Worm (Caenorhabditis elegans) whole organism, young adult: ENCODE data around the gene K12H6.10.
A peak's percentile ranks its signal among the peaks of the same experiment; 100 is the strongest.

Experiments
- B0035.1 ChIP-seq: sonication (generic microtip); optimal IDR thresholded peaks from 2 replicates; lab custom pipeline; 2016; ENCODE audit warnings: missing genetic modification characterization, mild to moderate bottlenecking, missing compliant biosample characterization, missing genotype, missing genetic modification reagents
- B0261.1 ChIP-seq: sonication (generic microtip); optimal IDR thresholded peaks from 2 replicates; lab custom pipeline; 2016; ENCODE audit warnings: mild to moderate bottlenecking, missing genetic modification characterization, moderate library complexity, missing compliant biosample characterization
- C17E4.6 ChIP-seq: fragments of 200-800 bp; sonication (Bioruptor generic); IDR thresholded peaks from 2 replicates; pipeline ENCODE4 v1.3.6; 2022; ENCODE audit warnings: missing genetic modification reagents, missing genetic modification characterization, missing compliant biosample characterization
- F23B12.7 ChIP-seq: sonication (generic microtip); optimal IDR thresholded peaks from 2 replicates; lab custom pipeline; 2017; ENCODE audit warnings: missing genetic modification characterization, mild to moderate bottlenecking, missing compliant biosample characterization, antibody characterized with exemption, moderate library complexity; ENCODE audit not compliant: insufficient read depth
- F33H1.4 ChIP-seq: fragments of 200-800 bp; sonication (Bioruptor generic); IDR thresholded peaks from 2 replicates; pipeline ENCODE4 v1.3.6; 2022; ENCODE audit warnings: missing genetic modification reagents, missing genetic modification characterization, missing compliant biosample characterization
- F49E8.2 ChIP-seq: sonication (generic microtip); optimal IDR thresholded peaks from 3 replicates; lab custom pipeline; 2017; ENCODE audit warnings: missing genetic modification characterization, mild to moderate bottlenecking, missing compliant biosample characterization, antibody characterized with exemption, moderate library complexity; ENCODE audit not compliant: insufficient read depth
- F52B5.7 ChIP-seq: sonication (generic microtip); optimal IDR thresholded peaks from 2 replicates; lab custom pipeline; 2016; ENCODE audit warnings: mild to moderate bottlenecking, missing genetic modification characterization, missing compliant biosample characterization
- K12H6.12 ChIP-seq: fragments of 200-800 bp; sonication (Bioruptor generic); optimal IDR thresholded peaks from 2 replicates; lab custom pipeline; 2018; ENCODE audit warnings: mild to moderate bottlenecking, missing genetic modification characterization, missing compliant biosample characterization
- Y53F4B.3 ChIP-seq: fragments of 200-800 bp; sonication (Bioruptor generic); IDR thresholded peaks from 2 replicates; pipeline ENCODE4 v1.3.6; 2022; ENCODE audit warnings: missing genetic modification reagents, missing genetic modification characterization, missing compliant biosample characterization
- Y56A3A.18 ChIP-seq: fragments of 200-800 bp; sonication (Bioruptor generic); IDR thresholded peaks from 2 replicates; pipeline ENCODE4 v1.3.6; 2022; ENCODE audit warnings: missing genetic modification reagents, missing genetic modification characterization, missing compliant biosample characterization
- Y95B8A.8 ChIP-seq: fragments of 200-800 bp; sonication (Bioruptor generic); IDR thresholded peaks from 2 replicates; pipeline ENCODE4 v1.3.6; 2022; ENCODE audit warnings: missing genetic modification reagents, missing genetic modification characterization, missing compliant biosample characterization
- attf-6 ChIP-seq: fragments of 200-800 bp; sonication (Bioruptor generic); IDR thresholded peaks from 2 replicates; pipeline ENCODE4 v1.3.6; 2022; ENCODE audit warnings: missing genetic modification reagents, missing genetic modification characterization, missing compliant biosample characterization
- ceh-91 ChIP-seq: fragments of 200-800 bp; sonication (Bioruptor generic); IDR thresholded peaks from 2 replicates; pipeline ENCODE4 v1.3.6; 2022; ENCODE audit warnings: missing genetic modification reagents, missing genetic modification characterization, missing compliant biosample characterization
- dox-1 ChIP-seq: fragments of 200-800 bp; sonication (Bioruptor generic); IDR thresholded peaks from 2 replicates; pipeline ENCODE4 v1.3.6; 2022; ENCODE audit warnings: missing genetic modification reagents, missing genetic modification characterization, missing compliant biosample characterization
- dpl-1 ChIP-seq: fragments of 150-350 bp; optimal IDR thresholded peaks from 2 replicates; lab custom pipeline; 2014; ENCODE audit warnings: missing biosample characterization, missing genetic modification reagents, missing genetic modification characterization
- egl-44 ChIP-seq: fragments of 200-800 bp; sonication (Bioruptor generic); IDR thresholded peaks from 2 replicates; pipeline ENCODE4 v1.3.6; 2022; ENCODE audit warnings: missing genetic modification reagents, missing genetic modification characterization, missing compliant biosample characterization
- egrh-3 ChIP-seq: fragments of 200-800 bp; sonication (Bioruptor generic); IDR thresholded peaks from 2 replicates; pipeline ENCODE4 v1.3.6; 2022; ENCODE audit warnings: missing genetic modification reagents, missing genetic modification characterization, missing compliant biosample characterization
- ets-4 ChIP-seq: fragments of 200-800 bp; sonication (Bioruptor generic); optimal IDR thresholded peaks from 2 replicates; lab custom pipeline; 2018; ENCODE audit warnings: mild to moderate bottlenecking, missing genetic modification characterization, missing compliant biosample characterization
- gei-17 ChIP-seq: fragments of 200-800 bp; sonication (Bioruptor generic); optimal IDR thresholded peaks from 2 replicates; lab custom pipeline; 2018; ENCODE audit warnings: mild to moderate bottlenecking, missing genetic modification characterization, missing compliant biosample characterization
- hmg-1.2 ChIP-seq: fragments of 200-800 bp; sonication (Bioruptor generic); IDR thresholded peaks from 2 replicates; pipeline ENCODE4 v1.3.6; 2022; ENCODE audit warnings: missing genetic modification reagents, missing genetic modification characterization, missing compliant biosample characterization
- let-607 ChIP-seq, 2 experiments: fragments of 200-800 bp in 1 of 2; sonication (Bioruptor generic) in 1 of 2; sonication (generic microtip) in 1 of 2; optimal IDR thresholded peaks; 2 replicates each; lab custom pipeline; 2016 to 2018; ENCODE audit warnings: mild to moderate bottlenecking in 2 of 2, missing compliant biosample characterization in 2 of 2, missing genetic modification characterization in 2 of 2, moderate library complexity in 2 of 2, missing genotype in 1 of 2
- lin-26 ChIP-seq: fragments of 200-800 bp; sonication (Bioruptor generic); IDR thresholded peaks from 2 replicates; pipeline ENCODE4 v1.3.6; 2022; ENCODE audit warnings: missing genetic modification reagents, missing genetic modification characterization, missing compliant biosample characterization
- lin-54 ChIP-seq: fragments of 200-800 bp; sonication (Bioruptor generic); optimal IDR thresholded peaks from 2 replicates; lab custom pipeline; 2018; ENCODE audit warnings: mild to moderate bottlenecking, missing genetic modification characterization, missing compliant biosample characterization
- lsl-1 ChIP-seq: fragments of 200-800 bp; sonication (Bioruptor generic); optimal IDR thresholded peaks from 2 replicates; lab custom pipeline; 2018; ENCODE audit warnings: mild to moderate bottlenecking, missing genetic modification characterization, moderate library complexity, missing compliant biosample characterization
- mcd-1 ChIP-seq: fragments of 200-800 bp; sonication (Bioruptor generic); IDR thresholded peaks from 2 replicates; pipeline ENCODE4 v1.3.6; 2022; ENCODE audit warnings: missing genetic modification reagents, missing genetic modification characterization, missing compliant biosample characterization
- rpc-1 ChIP-seq, 2 experiments: fragments of 150-350 bp in 1 of 2; sonication (generic microtip) in 1 of 2; optimal IDR thresholded peaks; 2 replicates each; lab custom pipeline; 2014 to 2018; ENCODE audit warnings: missing biosample characterization in 1 of 2, missing genetic modification characterization in 1 of 2, missing genetic modification reagents in 1 of 2, missing genotype in 1 of 2
- sdz-38 ChIP-seq: sonication (generic microtip); optimal IDR thresholded peaks from 2 replicates; lab custom pipeline; 2016; ENCODE audit warnings: missing genotype, missing genetic modification characterization, missing compliant biosample characterization
- snpc-1.1 ChIP-seq: sonication (generic microtip); optimal IDR thresholded peaks from 2 replicates; lab custom pipeline; 2017; ENCODE audit warnings: missing genetic modification characterization, mild to moderate bottlenecking, missing compliant biosample characterization, antibody characterized with exemption, moderate library complexity, missing genotype, missing genetic modification reagents; ENCODE audit not compliant: insufficient read depth
- snpc-1.3 ChIP-seq: sonication (generic microtip); optimal IDR thresholded peaks from 2 replicates; lab custom pipeline; 2017; ENCODE audit warnings: missing genetic modification characterization, mild to moderate bottlenecking, missing compliant biosample characterization, antibody characterized with exemption, moderate library complexity, missing genotype, missing genetic modification reagents; ENCODE audit not compliant: insufficient read depth
- tlf-1 ChIP-seq: fragments of 200-800 bp; sonication (Bioruptor generic); optimal IDR thresholded peaks from 2 replicates; lab custom pipeline; 2018; ENCODE audit warnings: mild to moderate bottlenecking, missing genetic modification characterization, missing compliant biosample characterization
- xnd-1 ChIP-seq: sonication (generic microtip); optimal IDR thresholded peaks from 2 replicates; lab custom pipeline; 2016; ENCODE audit warnings: missing genotype, missing genetic modification reagents, missing genetic modification characterization, missing compliant biosample characterization
- ztf-25 ChIP-seq: fragments of 200-800 bp; sonication (Bioruptor generic); IDR thresholded peaks from 2 replicates; pipeline ENCODE4 v1.3.6; 2022; ENCODE audit warnings: missing genetic modification reagents, missing genetic modification characterization, missing compliant biosample characterization
- ztf-3 ChIP-seq: fragments of 200-800 bp; sonication (Bioruptor generic); optimal IDR thresholded peaks from 2 replicates; lab custom pipeline; 2018; ENCODE audit warnings: mild to moderate bottlenecking, missing genetic modification characterization, missing compliant biosample characterization
- ztf-6 ChIP-seq: fragments of 200-800 bp; sonication (Bioruptor generic); IDR thresholded peaks from 2 replicates; pipeline ENCODE4 v1.3.6; 2022; ENCODE audit warnings: missing genetic modification reagents, missing genetic modification characterization, missing compliant biosample characterization

K12H6.10 gene

ce11 chrII:2861385-2862099, 38.9 kb downstream of the K12H6.10 start (continued):
- TF ChIP-seq egrh-3 = peak; percentile 77
- 0 out of 2 replicates have a peak, but pooled peaks have one; percentile 17 for TF ChIP-seq F33H1.4
- no peak for TF ChIP-seq sdz-38
- TF ChIP-seq hmg-1.2 (GFP tag; lab: Robert Waterston, UW) = peak; percentile 66
- peak; percentile 57 for TF ChIP-seq mcd-1
- no peak for TF ChIP-seq B0035.1
- no peak for TF ChIP-seq attf-6 (GFP tag; lab: Robert Waterston, UW)
- TF ChIP-seq lin-26 (GFP tag; lab: Robert Waterston, UW) = peak; percentile 42; the same call in 1 of the 2 replicates
- TF ChIP-seq tlf-1 = no peak
- 0 out of 2 replicates have a peak, but pooled peaks have one; percentile 50 for TF ChIP-seq Y56A3A.18
- TF ChIP-seq F49E8.2 (tag; lab: Kevin White, UChicago) = peak; percentile 15
- 0 out of 2 replicates have a peak, but pooled peaks have one; percentile 39 for TF ChIP-seq ceh-91 (GFP tag; lab: Robert Waterston, UW)
- TF ChIP-seq K12H6.12 (tag; lab: Kevin White, UChicago) = no peak
- peak; percentile 4 for TF ChIP-seq snpc-1.1
- peak; percentile 26; the same call in 1 of the 2 replicates for TF ChIP-seq Y95B8A.8 (GFP tag; lab: Robert Waterston, UW)
- TF ChIP-seq ztf-25 (GFP tag; lab: Robert Waterston, UW) = peak; percentile 46; the same call in 1 of the 2 replicates
- TF ChIP-seq egl-44 (GFP tag; lab: Robert Waterston, UW) = peak; percentile 83; the same call in 1 of the 2 replicates
- no peak for TF ChIP-seq C17E4.6 (GFP tag; lab: Robert Waterston, UW)
- TF ChIP-seq dox-1 (GFP tag; lab: Robert Waterston, UW) = peak; percentile 57
- peak; percentile 63 for TF ChIP-seq rpc-1 (optimal IDR thresholded peaks at IDR 0.05; lab: Kevin White, UChicago)
- peak; percentile 78 for TF ChIP-seq rpc-1 (tag; optimal IDR thresholded peaks at IDR 0.05; lab: Kevin White, UChicago)
- TF ChIP-seq snpc-1.3 (tag; lab: Kevin White, UChicago) = peak; percentile 30
- peak; percentile 31 for TF ChIP-seq lin-54 (GFP tag; lab: Kevin White, UChicago)
- peak; percentile 26 for TF ChIP-seq ztf-3 (GFP tag; lab: Kevin White, UChicago)
- peak in 1 of 2 experiments; percentile 11 for TF ChIP-seq let-607 (tag; optimal IDR thresholded peaks at IDR 0.05; lab: Kevin White, UChicago)
- peak; percentile 45 for TF ChIP-seq lsl-1 (GFP tag; lab: Kevin White, UChicago)

ce11 chrII:2862557-2863035, 39.9 kb downstream of the K12H6.10 start:
- TF ChIP-seq B0261.1 (tag; lab: Kevin White, UChicago) (no peak), Y53F4B.3 (no peak), gei-17 (GFP tag; lab: Kevin White, UChicago) (no peak), ztf-6 (GFP tag; lab: Robert Waterston, UW) (no peak), ets-4 (GFP tag; lab: Kevin White, UChicago) (no peak), ztf-25 (GFP tag; lab: Robert Waterston, UW) (no peak), Y95B8A.8 (GFP tag; lab: Robert Waterston, UW) (no peak), F23B12.7 (tag; lab: Kevin White, UChicago) (no peak), ztf-3 (GFP tag; lab: Kevin White, UChicago) (no peak), dpl-1 (GFP tag; lab: Kevin White, UChicago) (no peak)

- TF ChIP-seq F52B5.7 (tag; lab: Kevin White, UChicago) (no peak), xnd-1 (tag; lab: Kevin White, UChicago) (no peak)
- TF ChIP-seq, all 124 proteins: peak for 0
These were observed 41.6 kb downstream of the K12H6.10 start, which contains the start of gene Y110A2AL.5 for ce11 chrII:2864229-2864628. Gene Y110A2AL.5, plus strand, starts transcription at chrII:2864529.
